Worm (Caenorhabditis elegans) whole organism, young adult: Measurements from ENCODE around the gene T04H1.13.

ENCODE experiments used
- madf-6 ChIP-seq: fragments of 200-800 bp; sonication (Bioruptor generic); IDR thresholded peaks from 2 replicates; pipeline ENCODE4 v1.3.6; 2022; ENCODE audit warnings: missing genetic modification reagents, missing genetic modification characterization, missing compliant biosample characterization
- unc-130 ChIP-seq: sonication (generic microtip); optimal IDR thresholded peaks from 2 replicates; lab custom pipeline; 2016; ENCODE audit warnings: missing genetic modification reagents, missing genetic modification characterization, missing compliant biosample characterization

DNA sequence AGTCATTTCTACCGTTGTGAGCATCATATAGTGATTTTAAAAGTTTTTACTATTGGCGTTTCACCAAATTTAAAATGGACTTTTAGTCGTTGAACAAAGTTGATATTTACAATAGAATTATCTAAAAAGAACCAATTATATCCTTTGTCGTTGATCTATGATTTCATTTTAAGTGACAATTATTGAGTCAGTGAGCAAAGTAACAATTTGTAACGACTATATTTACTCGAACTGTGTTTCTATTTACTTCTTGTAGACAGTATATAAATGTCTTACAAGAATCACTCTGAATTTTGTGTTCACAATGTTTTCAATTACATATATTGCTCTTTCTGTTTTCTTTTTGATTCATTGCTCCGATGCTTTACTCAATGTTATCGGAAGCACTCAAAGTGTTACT, 3.7 kb downstream of the T04H1.13 start, which contains the start of gene ttr-22:
- TF ChIP-seq madf-6 (GFP tag; lab: Robert Waterston, UW) (no peak), unc-130 (GFP tag; lab: Kevin White, UChicago) (no peak)
